Worm (Caenorhabditis elegans) whole organism, young adult: ENCODE results near the gene C49A9.5.

ENCODE experiments used
- nhr-90 ChIP-seq: sonication (generic microtip); optimal IDR thresholded peaks from 2 replicates; lab custom pipeline; 2016; ENCODE audit warnings: missing genotype, mild to moderate bottlenecking, missing genetic modification characterization, missing compliant biosample characterization
- snpc-3.4 ChIP-seq: sonication (generic microtip); optimal IDR thresholded peaks from 2 replicates; lab custom pipeline; 2017; ENCODE audit warnings: missing genetic modification characterization, mild to moderate bottlenecking, missing compliant biosample characterization, antibody characterized with exemption, moderate library complexity, missing genotype, missing genetic modification reagents
- ztf-25 ChIP-seq: fragments of 200-800 bp; sonication (Bioruptor generic); IDR thresholded peaks from 2 replicates; pipeline ENCODE4 v1.3.6; 2022; ENCODE audit warnings: missing genetic modification reagents, missing genetic modification characterization, missing compliant biosample characterization

DNA sequence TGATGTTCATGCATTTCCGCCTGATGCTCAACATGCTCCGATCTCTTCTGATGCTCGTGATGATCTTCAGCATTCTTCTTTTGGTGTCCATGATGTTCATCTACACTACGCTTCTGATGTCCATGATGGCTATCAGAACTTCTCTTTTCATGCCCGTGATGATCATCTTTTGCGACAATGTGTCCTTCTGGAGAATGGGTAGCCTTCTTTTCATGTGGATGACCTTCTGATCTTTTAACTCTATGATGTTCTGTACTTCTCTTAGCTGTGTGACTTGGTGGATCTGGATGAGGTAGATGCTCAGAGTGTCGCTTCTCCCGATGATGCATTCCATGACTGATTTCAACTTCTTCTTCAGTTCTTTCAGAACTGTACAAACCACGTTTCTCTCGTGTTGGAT is 45.5 kb downstream of the C49A9.5 start:
- no peak for TF ChIP-seq snpc-3.4 (tag; lab: Kevin White, UChicago)
- TF ChIP-seq ztf-25 (GFP tag; lab: Robert Waterston, UW), result no peak
- no peak for TF ChIP-seq nhr-90 (tag; lab: Kevin White, UChicago)
